Fruit fly (Drosophila melanogaster) whole organism, wandering third instar larva: ENCODE results near the gene Pka-C1.

ENCODE experiments used
- Abd-B ChIP-seq: fragments of >200 bp; optimal IDR thresholded peaks from 2 replicates; lab custom pipeline; 2017; ENCODE audit warnings: missing biosample characterization, missing genetic modification characterization
- CG32264 ChIP-seq: fragments of 200-800 bp; sonication (Bioruptor generic); optimal IDR thresholded peaks from 2 replicates; lab custom pipeline; 2016; ENCODE audit warnings: missing biosample characterization, missing genetic modification characterization
- CG9705 ChIP-seq: fragments of 200-800 bp; sonication (Bioruptor generic); optimal IDR thresholded peaks from 2 replicates; lab custom pipeline; 2018; ENCODE audit warnings: missing biosample characterization, mild to moderate bottlenecking, missing genetic modification characterization
- CrebA ChIP-seq: fragments of 200-800 bp; sonication (Bioruptor generic); optimal IDR thresholded peaks from 2 replicates; lab custom pipeline; 2016; ENCODE audit warnings: missing biosample characterization, mild to moderate bottlenecking, missing genetic modification characterization, borderline replicate concordance
- Dfd ChIP-seq: fragments of >200 bp; optimal IDR thresholded peaks from 2 replicates; lab custom pipeline; 2017; ENCODE audit warnings: missing biosample characterization, missing genetic modification characterization
- Dif ChIP-seq: fragments of 200-275, 200-300 bp; sonication (Bioruptor generic); optimal IDR thresholded peaks from 2 replicates; lab custom pipeline; 2018; ENCODE audit warnings: missing biosample characterization, missing genetic modification characterization; ENCODE audit not compliant: partially characterized antibody
- HLH106 ChIP-seq: fragments of 200-800 bp; optimal IDR thresholded peaks from 3 replicates; lab custom pipeline; 2019; ENCODE audit warnings: missing biosample characterization, mild to moderate bottlenecking, missing genetic modification characterization, moderate library complexity
- Hnf4 ChIP-seq: fragments of 200-800 bp; sonication (Bioruptor generic); optimal IDR thresholded peaks from 2 replicates; lab custom pipeline; 2016; ENCODE audit warnings: missing biosample characterization, mild to moderate bottlenecking, missing genetic modification characterization
- Hr78 ChIP-seq: fragments of >200 bp; optimal IDR thresholded peaks from 2 replicates; lab custom pipeline; 2017; ENCODE audit warnings: missing biosample characterization, missing genetic modification characterization
- Jra ChIP-seq: sonication (Bioruptor generic); optimal IDR thresholded peaks from 2 replicates; lab custom pipeline; 2016; ENCODE audit warnings: missing biosample characterization, missing genetic modification characterization
- Mio ChIP-seq: sonication (Bioruptor generic); optimal IDR thresholded peaks from 2 replicates; lab custom pipeline; 2016; ENCODE audit warnings: missing biosample characterization, missing genetic modification characterization
- Myc ChIP-seq: fragments of >200 bp; optimal IDR thresholded peaks from 2 replicates; lab custom pipeline; 2017
- OdsH ChIP-seq: fragments of 200-800 bp; sonication (Bioruptor generic); optimal IDR thresholded peaks from 2 replicates; lab custom pipeline; 2016; ENCODE audit warnings: missing biosample characterization, mild to moderate bottlenecking, missing genetic modification characterization
- Rel ChIP-seq, 2 experiments: fragments of 200-800 bp; sonication (Bioruptor generic) in 1 of 2; optimal IDR thresholded peaks; 2 replicates in 1 of 2; 3 replicates in 1 of 2; lab custom pipeline; 2016 to 2019; ENCODE audit warnings: mild to moderate bottlenecking in 2 of 2, missing biosample characterization in 2 of 2, missing genetic modification characterization in 2 of 2, moderate library complexity in 1 of 2
- Vsx2 ChIP-seq: fragments of 200-300, 225-300 bp; sonication (Bioruptor generic); optimal IDR thresholded peaks from 2 replicates; lab custom pipeline; 2018; ENCODE audit warnings: missing biosample characterization, missing genetic modification characterization; ENCODE audit not compliant: partially characterized antibody
- br ChIP-seq: fragments of 200-800 bp; sonication (Bioruptor generic); optimal IDR thresholded peaks from 2 replicates; lab custom pipeline; 2016; ENCODE audit warnings: missing biosample characterization, missing genetic modification characterization
- brk ChIP-seq: fragments of 200-800 bp; sonication (Bioruptor generic); optimal IDR thresholded peaks from 2 replicates; lab custom pipeline; 2016; ENCODE audit warnings: missing biosample characterization, mild to moderate bottlenecking, missing genetic modification characterization
- dl ChIP-seq, 2 experiments: fragments of 175-275, 200-275 bp in 1 of 2; fragments of 200-275 bp in 1 of 2; sonication (Bioruptor generic); optimal IDR thresholded peaks; lab custom pipeline; 2018; ENCODE audit warnings: mild to moderate bottlenecking in 2 of 2, missing biosample characterization in 2 of 2, missing genetic modification characterization in 2 of 2, moderate library complexity in 2 of 2; ENCODE audit not compliant: partially characterized antibody in 2 of 2, insufficient read depth in 1 of 2
- dmrt93B ChIP-seq: fragments of 200-800 bp; sonication (Bioruptor generic); optimal IDR thresholded peaks from 2 replicates; lab custom pipeline; 2018; ENCODE audit warnings: missing biosample characterization, mild to moderate bottlenecking, missing genetic modification characterization
- dsf ChIP-seq: sonication (Bioruptor generic); optimal IDR thresholded peaks from 2 replicates; lab custom pipeline; 2016; ENCODE audit warnings: missing biosample characterization, missing genetic modification characterization, borderline replicate concordance
- foxo ChIP-seq, 2 experiments: fragments of 200-800 bp; sonication (Bioruptor generic); optimal IDR thresholded peaks; 2 replicates in 1 of 2; 3 replicates in 1 of 2; lab custom pipeline; 2016 to 2017; ENCODE audit warnings: missing biosample characterization in 2 of 2, missing genetic modification characterization in 2 of 2
- fru ChIP-seq: fragments of 200-800 bp; sonication (Bioruptor generic); optimal IDR thresholded peaks from 3 replicates; lab custom pipeline; 2016; ENCODE audit warnings: missing biosample characterization, mild to moderate bottlenecking, missing genetic modification characterization
- h ChIP-seq: fragments of 200-800 bp; sonication (Bioruptor generic); optimal IDR thresholded peaks from 3 replicates; lab custom pipeline; 2016; ENCODE audit warnings: missing biosample characterization, mild to moderate bottlenecking, missing genetic modification characterization
- jim ChIP-seq: fragments of 175-275, 200-325 bp; sonication (Bioruptor generic); optimal IDR thresholded peaks from 2 replicates; lab custom pipeline; 2016; ENCODE audit warnings: missing biosample characterization, mild to moderate bottlenecking, missing genetic modification characterization
- lola ChIP-seq: fragments of >200 bp; optimal IDR thresholded peaks from 2 replicates; lab custom pipeline; 2017; ENCODE audit warnings: missing biosample characterization, missing genetic modification characterization
- pan ChIP-seq: fragments of >200 bp; optimal IDR thresholded peaks from 2 replicates; lab custom pipeline; 2017
- psq ChIP-seq: fragments of 200-800 bp; sonication (Bioruptor generic); optimal IDR thresholded peaks from 3 replicates; lab custom pipeline; 2017; ENCODE audit warnings: missing biosample characterization, mild to moderate bottlenecking, missing genetic modification characterization, moderate library complexity
- rgr ChIP-seq: fragments of 200-800 bp; sonication (Bioruptor generic); optimal IDR thresholded peaks from 3 replicates; lab custom pipeline; 2016; ENCODE audit warnings: missing biosample characterization, mild to moderate bottlenecking, missing genetic modification characterization
- sage ChIP-seq: fragments of 200-800 bp; sonication (Bioruptor generic); optimal IDR thresholded peaks from 2 replicates; lab custom pipeline; 2016; ENCODE audit warnings: missing biosample characterization, mild to moderate bottlenecking, missing genetic modification characterization
- sv ChIP-seq: fragments of 200-800 bp; sonication (Bioruptor generic); optimal IDR thresholded peaks from 3 replicates; lab custom pipeline; 2016; ENCODE audit warnings: missing biosample characterization, missing genetic modification characterization
- usp ChIP-seq: fragments of >200 bp; optimal IDR thresholded peaks from 2 replicates; lab custom pipeline; 2017; ENCODE audit warnings: missing biosample characterization, missing genetic modification characterization
- woc ChIP-seq: sonication (Bioruptor generic); optimal IDR thresholded peaks from 2 replicates; lab custom pipeline; 2016; ENCODE audit warnings: missing biosample characterization, mild to moderate bottlenecking, missing genetic modification characterization

Gene Pka-C1

DNA sequence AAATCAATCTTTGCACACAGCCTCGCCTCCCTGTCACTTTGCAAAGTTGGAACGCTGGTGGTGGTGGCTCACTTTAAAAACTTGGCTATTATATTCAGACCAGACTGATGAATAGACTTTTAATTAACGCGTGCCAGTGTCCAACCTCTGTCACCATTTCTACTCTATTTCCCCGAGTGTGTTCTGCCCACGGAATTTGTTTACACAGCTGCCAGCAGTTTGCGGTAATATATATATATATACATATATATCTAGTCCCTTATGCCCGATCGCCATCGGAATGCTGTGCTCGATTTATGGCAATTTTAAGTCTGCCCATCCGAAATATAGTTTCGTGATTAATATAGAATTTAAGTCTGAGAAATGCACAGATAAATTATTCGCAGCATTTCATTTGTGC is 19.3 kb downstream of the Pka-C1 start:
- TF ChIP-seq woc (GFP tag; lab: Kevin White, UChicago), result no peak
- TF ChIP-seq usp (GFP tag; lab: Kevin White, UChicago), result no peak
- TF ChIP-seq Mio (GFP tag; lab: Kevin White, UChicago), result no peak
- TF ChIP-seq brk, result no peak
- no peak for TF ChIP-seq jim (GFP tag; lab: Kevin White, UChicago)
- TF ChIP-seq psq (GFP tag; lab: Kevin White, UChicago), result no peak
- TF ChIP-seq fru, result no peak
- TF ChIP-seq HLH106 (tag; lab: Kevin White, UChicago), result no peak
- no peak for TF ChIP-seq dl (GFP tag; optimal IDR thresholded peaks at IDR 0.05; lab: Kevin White, UChicago; ENCODE audit: insufficient read depth in 1 of 2, partially characterized antibody in 2 of 2)
- no peak for TF ChIP-seq OdsH (GFP tag; lab: Kevin White, UChicago)
- no peak for TF ChIP-seq sage (GFP tag; lab: Kevin White, UChicago)
- no peak for TF ChIP-seq Myc (lab: Kevin White, UChicago)
- TF ChIP-seq sv (GFP tag; lab: Kevin White, UChicago), result no peak
- no peak for TF ChIP-seq Hnf4
- TF ChIP-seq Hr78 (GFP tag; lab: Kevin White, UChicago), result no peak

DNA sequence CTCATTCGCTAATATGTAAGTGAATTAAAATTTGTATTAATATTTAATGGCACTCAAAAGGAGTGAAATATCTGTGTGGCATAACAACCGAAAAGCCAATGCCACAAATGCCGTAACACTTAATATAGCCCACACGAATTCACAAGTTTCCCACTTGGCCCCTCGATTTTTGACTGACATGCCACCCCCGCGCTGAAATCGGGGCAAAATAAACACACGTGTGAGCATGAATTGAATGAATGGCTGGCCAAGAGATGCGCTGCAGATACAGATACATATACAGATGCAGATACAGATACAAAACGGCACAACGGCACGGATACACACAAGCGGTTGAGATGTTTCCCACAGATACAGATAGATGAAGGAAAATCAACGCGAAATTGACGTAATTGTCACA is 22.0 kb downstream of the Pka-C1 start:
- TF ChIP-seq Hnf4 (no peak), h (GFP tag; lab: Kevin White, UChicago) (no peak), Dfd (no peak), br (no peak), lola (GFP tag; lab: Kevin White, UChicago) (no peak), Jra (GFP tag; lab: Kevin White, UChicago) (no peak), Hr78 (GFP tag; lab: Kevin White, UChicago) (no peak)

DNA sequence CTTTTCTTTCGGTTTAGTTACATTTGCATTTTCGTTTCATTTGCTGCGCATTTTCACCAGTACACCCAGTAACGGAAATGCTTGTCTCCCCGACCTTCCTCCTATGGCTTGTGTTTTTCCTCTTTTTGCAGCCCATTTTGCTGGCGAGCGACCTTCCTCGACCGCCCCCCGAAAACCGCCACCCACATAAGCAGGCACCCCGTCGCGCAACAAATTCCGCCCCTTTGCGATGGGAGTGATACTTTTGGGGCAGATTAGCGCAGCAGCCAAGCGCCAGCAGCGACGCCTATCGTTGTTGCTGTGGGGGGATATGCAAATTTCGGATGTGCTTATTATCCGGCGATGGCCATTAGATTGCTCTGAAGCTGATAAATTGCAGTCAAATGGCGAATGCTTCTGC is 25.9 kb downstream of the Pka-C1 start:
- TF ChIP-seq br (no peak), CG32264 (GFP tag; lab: Kevin White, UChicago) (no peak), HLH106 (tag; lab: Kevin White, UChicago) (no peak), dmrt93B (no peak), fru (no peak), h (GFP tag; lab: Kevin White, UChicago) (no peak), CG9705 (GFP tag; lab: Kevin White, UChicago) (no peak), usp (GFP tag; lab: Kevin White, UChicago) (no peak), Rel (GFP tag; optimal IDR thresholded peaks at IDR 0.05; lab: Kevin White, UChicago) (no peak), Rel (tag; optimal IDR thresholded peaks at IDR 0.05; lab: Kevin White, UChicago) (no peak), sage (GFP tag; lab: Kevin White, UChicago) (no peak), CrebA (GFP tag; lab: Kevin White, UChicago) (no peak), psq (GFP tag; lab: Kevin White, UChicago) (no peak), Myc (lab: Kevin White, UChicago) (no peak), foxo (GFP tag; optimal IDR thresholded peaks at IDR 0.05; lab: Kevin White, UChicago) (no peak), pan (lab: Kevin White, UChicago) (no peak), Jra (GFP tag; lab: Kevin White, UChicago) (no peak), Abd-B (GFP tag; lab: Kevin White, UChicago) (no peak), rgr (GFP tag; lab: Kevin White, UChicago) (no peak), Vsx2 (no peak), Mio (GFP tag; lab: Kevin White, UChicago) (no peak)

DNA sequence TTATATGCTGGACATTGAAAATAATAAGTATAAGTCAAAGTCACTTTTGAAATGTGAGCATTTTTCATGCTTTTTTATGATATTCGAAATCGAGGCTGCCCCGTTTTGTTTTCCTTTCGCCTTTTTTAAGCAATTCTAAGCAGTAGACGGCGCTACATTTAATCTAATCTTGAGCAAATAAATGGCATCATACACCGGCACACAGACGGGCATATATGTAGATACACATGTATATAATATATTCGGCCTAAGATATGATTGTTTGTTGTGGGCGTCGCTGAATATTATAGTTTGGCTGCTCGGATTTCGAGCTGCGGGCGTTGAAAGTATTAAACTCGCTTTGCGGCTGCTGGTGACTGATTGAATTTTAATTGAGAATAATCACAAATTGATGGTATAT is 26.9 kb downstream of the Pka-C1 start:
- TF ChIP-seq dsf (no peak), Hr78 (GFP tag; lab: Kevin White, UChicago) (no peak), woc (GFP tag; lab: Kevin White, UChicago) (no peak), foxo (GFP tag; optimal IDR thresholded peaks at IDR 0.05; lab: Kevin White, UChicago) (no peak), br (no peak), Myc (lab: Kevin White, UChicago) (no peak), brk (no peak), OdsH (GFP tag; lab: Kevin White, UChicago) (no peak), HLH106 (tag; lab: Kevin White, UChicago) (no peak), Jra (GFP tag; lab: Kevin White, UChicago) (no peak), lola (GFP tag; lab: Kevin White, UChicago) (no peak), jim (GFP tag; lab: Kevin White, UChicago) (no peak), rgr (GFP tag; lab: Kevin White, UChicago) (no peak), Abd-B (GFP tag; lab: Kevin White, UChicago) (no peak), CrebA (GFP tag; lab: Kevin White, UChicago) (no peak), Dif (GFP tag; lab: Kevin White, UChicago) (no peak), CG9705 (GFP tag; lab: Kevin White, UChicago) (no peak)
